Fruit fly (Drosophila melanogaster): ENCODE data around the gene CG42327.

- TF ChIP-seq Hr96 (GFP tag; optimal IDR thresholded peaks at IDR 0.05) (no peak), kay (GFP tag; ENCODE audit: borderline replicate concordance) (no peak), pad (GFP tag; optimal IDR thresholded peaks at IDR 0.05) (no peak), CG7101 (tag; optimal IDR thresholded peaks at IDR 0.05) (no peak), CG33017 (tag; optimal IDR thresholded peaks at IDR 0.05) (no peak)
Measured at dm6 chr3R:11662617-11663016, 6.7 kb downstream of the CG42327 start.

Measured in whole organism, adult.